Worm (Caenorhabditis elegans): ENCODE data around the gene sre-24.

sre-24 gene

ce11 chrV:2896198-2896660, 11.7 kb downstream of the sre-24 start, which contains the start of gene pals-32:
TSS of gene pals-32 (plus strand) at chrV:2896610.
- TF ChIP-seq ceh-39 (tag; optimal IDR thresholded peaks at IDR 0.05) (no peak), elt-3 (tag; optimal IDR thresholded peaks at IDR 0.05) (no peak), mep-1 (tag; optimal IDR thresholded peaks at IDR 0.05) (no peak), lin-13 (tag; optimal IDR thresholded peaks at IDR 0.05) (no peak), unc-120 (tag; optimal IDR thresholded peaks at IDR 0.05; ENCODE audit: poor library complexity, severe bottlenecking) (no peak), ces-1 (GFP tag; optimal IDR thresholded peaks at IDR 0.05) (no peak), ceh-83 (GFP tag; optimal IDR thresholded peaks at IDR 0.05) (no peak), nhr-2 (tag; optimal IDR thresholded peaks at IDR 0.05) (no peak), zip-8 (tag; optimal IDR thresholded peaks at IDR 0.05) (no peak), nhr-28 (tag; optimal IDR thresholded peaks at IDR 0.05) (no peak), nhr-76 (tag; optimal IDR thresholded peaks at IDR 0.05) (no peak), lsy-2 (tag; optimal IDR thresholded peaks at IDR 0.05) (no peak), pha-4 (tag; optimal IDR thresholded peaks at IDR 0.05) (no peak), unc-62 (GFP tag; optimal IDR thresholded peaks at IDR 0.05) (no peak), unc-39 (tag; optimal IDR thresholded peaks at IDR 0.05) (no peak)

- TF ChIP-seq elt-1 (tag; optimal IDR thresholded peaks at IDR 0.05; ENCODE audit: borderline replicate concordance, insufficient read depth) (no peak), unc-39 (tag; optimal IDR thresholded peaks at IDR 0.05) (no peak), unc-120 (tag; optimal IDR thresholded peaks at IDR 0.05; ENCODE audit: poor library complexity, severe bottlenecking) (no peak), mls-2 (tag; optimal IDR thresholded peaks at IDR 0.05) (no peak), lin-13 (tag; optimal IDR thresholded peaks at IDR 0.05) (no peak)
Observed at ce11 chrV:2899867-2900266, 15.4 kb downstream of the sre-24 start, which contains the start of gene str-46. TSS of gene str-46 (minus strand) at chrV:2899967.

- TF ChIP-seq cnd-1 (tag; optimal IDR thresholded peaks at IDR 0.05): no peak
- no peak for TF ChIP-seq nhr-12 (tag; optimal IDR thresholded peaks at IDR 0.05)
- TF ChIP-seq ces-1 (GFP tag; optimal IDR thresholded peaks at IDR 0.05): no peak
- TF ChIP-seq mls-2 (tag; optimal IDR thresholded peaks at IDR 0.05): no peak
- no peak for TF ChIP-seq lin-13 (tag; optimal IDR thresholded peaks at IDR 0.05)
- TF ChIP-seq flh-1 (GFP tag; optimal IDR thresholded peaks at IDR 0.05): no peak
- no peak for TF ChIP-seq mep-1 (tag; optimal IDR thresholded peaks at IDR 0.05)
- no peak for TF ChIP-seq unc-62 (GFP tag; optimal IDR thresholded peaks at IDR 0.05)
- no peak for TF ChIP-seq nhr-237 (tag; optimal IDR thresholded peaks at IDR 0.05)
- TF ChIP-seq ceh-39 (tag; optimal IDR thresholded peaks at IDR 0.05): no peak
- TF ChIP-seq nhr-2 (tag; optimal IDR thresholded peaks at IDR 0.05): no peak
Observed at ce11 chrV:2903227-2903626, 18.7 kb downstream of the sre-24 start, which contains the start of gene C31B8.7. TSS of gene C31B8.7 (minus strand) at chrV:2903327.

- TF ChIP-seq zip-8 (tag; optimal IDR thresholded peaks at IDR 0.05): no peak
- TF ChIP-seq snpc-4 (tag; optimal IDR thresholded peaks at IDR 0.05): no peak
- TF ChIP-seq tbx-8 (GFP tag; optimal IDR thresholded peaks at IDR 0.05): no peak
- TF ChIP-seq sem-2 (GFP tag; optimal IDR thresholded peaks at IDR 0.05): no peak
- no peak for TF ChIP-seq nhr-237 (tag; optimal IDR thresholded peaks at IDR 0.05)
- no peak for TF ChIP-seq unc-62 (GFP tag; optimal IDR thresholded peaks at IDR 0.05)
- TF ChIP-seq M03D4.4 (tag; optimal IDR thresholded peaks at IDR 0.05): no peak
- no peak for TF ChIP-seq flh-1 (GFP tag; optimal IDR thresholded peaks at IDR 0.05)
- no peak for TF ChIP-seq ztf-11 (tag; optimal IDR thresholded peaks at IDR 0.05)
- no peak for TF ChIP-seq elt-3 (tag; optimal IDR thresholded peaks at IDR 0.05)
- no peak for TF ChIP-seq pha-4 (tag; optimal IDR thresholded peaks at IDR 0.05)
- no peak for TF ChIP-seq elt-1 (tag; optimal IDR thresholded peaks at IDR 0.05; ENCODE audit: borderline replicate concordance, insufficient read depth)
- TF ChIP-seq unc-39 (tag; optimal IDR thresholded peaks at IDR 0.05): no peak
- no peak for TF ChIP-seq lsy-2 (tag; optimal IDR thresholded peaks at IDR 0.05)
- TF ChIP-seq blmp-1 (tag; optimal IDR thresholded peaks at IDR 0.05): no peak
- no peak for TF ChIP-seq bed-3 (GFP tag; optimal IDR thresholded peaks at IDR 0.05)
- TF ChIP-seq sptf-1 (tag; optimal IDR thresholded peaks at IDR 0.05): no peak
- TF ChIP-seq unc-120 (tag; optimal IDR thresholded peaks at IDR 0.05; ENCODE audit: poor library complexity, severe bottlenecking): no peak
Observed at ce11 chrV:2909525-2909924, 25.0 kb downstream of the sre-24 start, which contains the start of gene zmp-3. TSS of gene zmp-3 (minus strand) at chrV:2909625.

- TF ChIP-seq mls-2 (tag; optimal IDR thresholded peaks at IDR 0.05): no peak
- no peak for TF ChIP-seq ceh-83 (GFP tag; optimal IDR thresholded peaks at IDR 0.05)
Observed at ce11 chrV:2912901-2913300, 28.4 kb downstream of the sre-24 start, which contains the start of gene C31B8.9. TSS of gene C31B8.9 (minus strand) at chrV:2913001.

ce11 chrV:2913948-2914347, 29.4 kb downstream of the sre-24 start, which contains the start of gene srh-146:
TSS of gene srh-146 (plus strand) at chrV:2914248.
- no peak for TF ChIP-seq unc-62 (GFP tag; optimal IDR thresholded peaks at IDR 0.05)
- no peak for TF ChIP-seq unc-39 (tag; optimal IDR thresholded peaks at IDR 0.05)
- TF ChIP-seq lin-32 (GFP tag; optimal IDR thresholded peaks at IDR 0.05): no peak
- TF ChIP-seq ceh-43 (GFP tag; optimal IDR thresholded peaks at IDR 0.05): no peak
- no peak for TF ChIP-seq nhr-237 (tag; optimal IDR thresholded peaks at IDR 0.05)
- no peak for TF ChIP-seq cnd-1 (tag; optimal IDR thresholded peaks at IDR 0.05)
- TF ChIP-seq nhr-12 (tag; optimal IDR thresholded peaks at IDR 0.05): no peak
- TF ChIP-seq nhr-28 (tag; optimal IDR thresholded peaks at IDR 0.05): no peak
- no peak for TF ChIP-seq bed-3 (GFP tag; optimal IDR thresholded peaks at IDR 0.05)
- TF ChIP-seq unc-120 (tag; optimal IDR thresholded peaks at IDR 0.05; ENCODE audit: poor library complexity, severe bottlenecking): no peak
- TF ChIP-seq lin-13 (tag; optimal IDR thresholded peaks at IDR 0.05): no peak
